Fruit fly (Drosophila melanogaster): ENCODE data around the gene WASp.

Gene WASp

DNA sequence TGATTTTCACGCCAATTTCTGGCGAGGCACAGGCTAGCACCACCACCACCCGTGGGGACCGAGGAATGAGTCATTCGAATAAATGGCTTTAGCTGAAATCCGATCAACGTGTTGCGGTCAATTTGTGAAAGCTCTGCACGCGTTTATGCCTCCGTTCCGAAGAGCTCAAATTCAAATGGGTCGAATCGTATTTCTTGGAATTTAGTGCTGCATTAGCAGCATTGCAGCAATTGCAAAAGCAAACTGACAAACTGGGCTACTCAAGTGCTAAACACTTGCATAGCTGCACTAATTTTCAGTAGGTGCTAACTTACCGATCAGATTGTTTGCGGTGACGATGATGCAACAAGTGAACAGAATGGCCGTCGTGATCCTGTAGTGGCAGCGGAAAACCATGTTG lies 25.0 kb upstream of the WASp start:
- TF ChIP-seq CG4496 (GFP tag; IDR thresholded peaks at IDR 0.05) (0 out of 3 replicates have a peak, but pooled peaks have one; percentile 8), CG10348 (GFP tag; IDR thresholded peaks at IDR 0.05) (no peak)

DNA sequence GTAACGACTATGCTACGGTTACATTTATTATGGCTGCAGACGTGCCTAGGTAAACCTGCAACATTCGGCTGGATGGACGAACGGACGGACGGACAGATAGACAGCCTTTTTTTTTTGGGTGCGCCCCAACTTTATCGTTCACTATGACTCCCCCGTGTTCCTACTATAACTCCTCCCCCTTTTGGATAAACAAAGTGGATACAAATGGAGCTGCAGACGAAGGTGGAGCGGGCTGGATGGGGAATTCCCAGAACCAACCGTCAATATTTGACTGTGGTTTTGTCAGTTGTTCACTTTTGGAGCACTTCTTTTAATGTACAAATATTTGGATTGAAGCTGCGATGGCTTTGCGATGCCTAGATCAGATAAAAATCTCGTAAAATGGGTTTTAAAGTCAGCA lies 24.3 kb upstream of the WASp start:
- TF ChIP-seq CG12605 (GFP tag; IDR thresholded peaks at IDR 0.05) (no peak), CG32121 (GFP tag; IDR thresholded peaks at IDR 0.05) (no peak), fd96Ca (GFP tag; IDR thresholded peaks at IDR 0.05) (no peak), gl (tag; optimal IDR thresholded peaks at IDR 0.05) (no peak), Pif1A (GFP tag; optimal IDR thresholded peaks at IDR 0.05) (no peak), D1 (tag; optimal IDR thresholded peaks at IDR 0.05) (no peak), Snoo (tag; optimal IDR thresholded peaks at IDR 0.05) (no peak), CG8159 (tag; optimal IDR thresholded peaks at IDR 0.05) (no peak), EcR (GFP tag; optimal IDR thresholded peaks at IDR 0.05) (no peak), CG9948 (tag; optimal IDR thresholded peaks at IDR 0.05) (no peak), Ets98B (GFP tag; IDR thresholded peaks at IDR 0.05) (no peak), CG4496 (GFP tag; IDR thresholded peaks at IDR 0.05) (no peak), Pif1B (GFP tag; optimal IDR thresholded peaks at IDR 0.05) (no peak), CG14655 (GFP tag; optimal IDR thresholded peaks at IDR 0.05) (no peak), CG8301 (tag; optimal IDR thresholded peaks at IDR 0.05) (no peak), CG13204 (GFP tag; optimal IDR thresholded peaks at IDR 0.05) (no peak), CG17806 (tag; optimal IDR thresholded peaks at IDR 0.05) (no peak), CG34367 (tag; optimal IDR thresholded peaks at IDR 0.05) (no peak)

DNA sequence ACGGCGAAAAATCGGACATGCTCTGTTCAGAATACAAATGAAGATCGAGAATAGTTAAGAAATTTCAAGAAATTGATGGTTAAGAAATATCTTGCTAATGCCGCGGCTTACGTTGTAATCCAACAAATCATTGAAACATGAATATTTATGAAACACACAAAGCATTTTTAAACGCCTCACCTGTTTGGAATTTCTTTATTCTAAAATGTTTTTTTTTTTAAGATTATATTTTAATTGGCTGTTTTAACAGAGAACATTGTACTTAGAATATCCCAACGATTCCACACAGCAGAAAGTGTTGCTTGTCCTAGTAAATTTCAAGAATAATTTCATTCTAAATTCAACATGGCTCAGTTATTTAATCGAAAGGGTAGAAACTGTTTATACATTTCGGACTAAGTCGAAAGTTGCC lies 20.1 kb upstream of the WASp start:
- TF ChIP-seq fd96Ca (GFP tag; IDR thresholded peaks at IDR 0.05) (no peak), CG9948 (tag; optimal IDR thresholded peaks at IDR 0.05) (peak; percentile 63), rn (GFP tag; IDR thresholded peaks at IDR 0.05) (no peak), CG14655 (GFP tag; optimal IDR thresholded peaks at IDR 0.05) (peak; percentile 83), Ets98B (GFP tag; IDR thresholded peaks at IDR 0.05) (peak; percentile 33; the same call in 1 of the 2 replicates), gl (tag; optimal IDR thresholded peaks at IDR 0.05) (no peak), Pif1B (GFP tag; optimal IDR thresholded peaks at IDR 0.05) (peak; percentile 41), EcR (GFP tag; optimal IDR thresholded peaks at IDR 0.05) (no peak), CG17806 (tag; optimal IDR thresholded peaks at IDR 0.05) (peak; percentile 51), CG8301 (tag; optimal IDR thresholded peaks at IDR 0.05) (peak; percentile 68), CG4496 (GFP tag; IDR thresholded peaks at IDR 0.05) (no peak), CG32121 (GFP tag; IDR thresholded peaks at IDR 0.05) (no peak), CG8159 (tag; optimal IDR thresholded peaks at IDR 0.05) (peak; percentile 67), CG12605 (GFP tag; IDR thresholded peaks at IDR 0.05) (no peak), CG34367 (tag; optimal IDR thresholded peaks at IDR 0.05) (peak; percentile 25), CG15710 (tag; optimal IDR thresholded peaks at IDR 0.05) (peak; percentile 57), Snoo (tag; optimal IDR thresholded peaks at IDR 0.05) (no peak), CG10348 (GFP tag; IDR thresholded peaks at IDR 0.05) (no peak), D1 (tag; optimal IDR thresholded peaks at IDR 0.05) (peak; percentile 14), Pif1A (GFP tag; optimal IDR thresholded peaks at IDR 0.05) (peak; percentile 60), CG13204 (GFP tag; optimal IDR thresholded peaks at IDR 0.05) (no peak)

DNA sequence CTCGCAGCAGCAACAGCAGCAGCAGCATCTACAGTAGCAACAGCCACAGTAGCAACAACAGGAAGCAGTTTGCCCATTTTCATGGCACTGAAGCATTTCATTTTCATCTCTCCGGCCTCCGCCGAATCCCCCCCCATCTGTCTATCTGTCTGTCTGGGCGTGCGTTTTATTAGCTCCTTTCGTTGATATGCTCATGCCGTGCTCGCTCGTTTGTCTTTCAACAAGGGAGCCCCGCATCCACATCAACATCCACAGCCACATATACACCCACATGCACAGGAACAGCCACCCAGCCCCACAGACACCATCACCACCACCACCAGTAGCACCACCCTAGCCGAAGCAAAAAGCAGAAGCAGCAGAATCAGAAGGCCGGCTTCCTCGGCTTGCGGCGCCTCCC lies 19.7 kb upstream of the WASp start:
- TF ChIP-seq rn (GFP tag; IDR thresholded peaks at IDR 0.05) (no peak), CG4496 (GFP tag; IDR thresholded peaks at IDR 0.05) (0 out of 3 replicates have a peak, but pooled peaks have one; percentile 44), CG34367 (tag; optimal IDR thresholded peaks at IDR 0.05) (no peak), EcR (GFP tag; optimal IDR thresholded peaks at IDR 0.05) (peak; percentile 54), CG13204 (GFP tag; optimal IDR thresholded peaks at IDR 0.05) (peak; percentile 84), Ets98B (GFP tag; IDR thresholded peaks at IDR 0.05) (no peak)

DNA sequence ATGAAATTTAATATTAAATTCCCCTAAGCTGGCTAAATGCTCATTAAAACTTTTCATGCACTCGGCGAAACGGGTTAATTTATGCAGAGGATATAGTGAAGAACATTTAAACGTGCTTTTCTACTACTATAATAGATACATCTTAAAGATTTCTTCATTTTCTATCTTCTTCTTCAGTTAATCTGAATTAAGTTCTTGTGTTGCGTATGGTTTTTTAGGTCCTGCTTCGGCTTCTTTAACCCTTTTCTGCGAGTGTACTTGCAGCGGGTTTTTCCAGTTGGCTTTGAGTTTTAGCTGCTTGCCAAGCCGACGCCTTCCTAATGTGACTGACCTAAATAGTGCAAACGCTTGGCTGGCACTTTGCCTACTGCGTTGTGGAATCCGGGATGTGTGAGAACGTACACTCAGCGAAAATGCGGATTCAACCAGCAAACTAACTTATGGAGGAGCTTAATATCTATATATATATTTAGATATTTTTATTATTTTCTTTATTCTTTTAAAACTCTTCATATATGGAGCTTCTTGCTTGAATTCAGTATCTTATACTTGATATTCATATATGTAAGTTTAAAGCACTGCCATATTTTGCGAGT lies 18.9 kb upstream of the WASp start:
- TF ChIP-seq CG13204 (GFP tag; optimal IDR thresholded peaks at IDR 0.05) (no peak), CG17806 (tag; optimal IDR thresholded peaks at IDR 0.05) (no peak), Pif1A (GFP tag; optimal IDR thresholded peaks at IDR 0.05) (peak; percentile 44), CG8159 (tag; optimal IDR thresholded peaks at IDR 0.05) (peak; percentile 34), Snoo (tag; optimal IDR thresholded peaks at IDR 0.05) (no peak), CG15710 (tag; optimal IDR thresholded peaks at IDR 0.05) (peak; percentile 34), CG32121 (GFP tag; IDR thresholded peaks at IDR 0.05) (peak; percentile 76), CG4496 (GFP tag; IDR thresholded peaks at IDR 0.05) (peak; percentile 86), CG8301 (tag; optimal IDR thresholded peaks at IDR 0.05) (peak; percentile 53), CG34367 (tag; optimal IDR thresholded peaks at IDR 0.05) (no peak), EcR (GFP tag; optimal IDR thresholded peaks at IDR 0.05) (no peak), CG14655 (GFP tag; optimal IDR thresholded peaks at IDR 0.05) (peak; percentile 50), D1 (tag; optimal IDR thresholded peaks at IDR 0.05) (no peak), CG12605 (GFP tag; IDR thresholded peaks at IDR 0.05) (peak; percentile 30; the same call in 1 of the 2 replicates), rn (GFP tag; IDR thresholded peaks at IDR 0.05) (peak; percentile 54), Ets98B (GFP tag; IDR thresholded peaks at IDR 0.05) (peak; percentile 82), fd96Ca (GFP tag; IDR thresholded peaks at IDR 0.05) (peak; percentile 85), Pif1B (GFP tag; optimal IDR thresholded peaks at IDR 0.05) (peak; percentile 8)

DNA sequence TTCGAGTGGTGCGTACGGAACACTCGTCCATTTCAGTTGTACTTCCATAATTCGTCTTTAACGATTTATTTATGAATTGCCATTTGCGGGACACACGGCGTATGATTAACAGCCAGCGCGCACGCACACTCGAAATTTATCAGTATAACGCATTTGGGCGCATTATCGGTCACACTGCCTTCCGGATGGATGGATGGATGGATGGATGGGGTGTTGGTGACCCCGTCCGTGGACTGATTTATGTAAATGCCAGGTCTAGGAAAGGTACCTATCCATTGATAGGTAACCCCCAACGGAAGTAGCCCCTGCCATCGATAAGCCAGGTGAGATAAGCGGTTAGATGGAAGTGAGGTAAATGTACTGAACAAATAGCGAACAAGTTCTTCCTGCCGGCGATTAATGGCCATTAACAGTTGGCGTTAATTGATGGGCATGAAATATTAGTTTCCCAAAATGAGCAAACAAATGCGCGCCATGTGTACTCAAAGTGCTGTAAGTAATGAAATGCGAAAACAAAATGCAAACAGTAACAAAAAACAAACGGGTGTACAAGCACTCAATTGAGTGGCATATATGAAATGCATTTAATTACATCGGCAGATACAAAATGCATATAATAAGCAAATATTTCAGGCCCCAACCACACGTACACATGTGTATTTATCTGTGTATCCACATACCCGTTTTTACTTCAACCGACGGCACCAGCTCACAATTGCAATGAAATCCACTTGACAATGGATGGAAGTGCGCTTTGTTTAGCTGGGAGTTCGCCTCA lies 17.1 kb upstream of the WASp start:
- TF ChIP-seq gl (tag; optimal IDR thresholded peaks at IDR 0.05) (no peak), Ets98B (GFP tag; IDR thresholded peaks at IDR 0.05) (no peak), CG8159 (tag; optimal IDR thresholded peaks at IDR 0.05) (no peak), CG4496 (GFP tag; IDR thresholded peaks at IDR 0.05) (no peak), fd96Ca (GFP tag; IDR thresholded peaks at IDR 0.05) (no peak), Pif1A (GFP tag; optimal IDR thresholded peaks at IDR 0.05) (no peak), CG10348 (GFP tag; IDR thresholded peaks at IDR 0.05) (no peak), CG32121 (GFP tag; IDR thresholded peaks at IDR 0.05) (no peak), D1 (tag; optimal IDR thresholded peaks at IDR 0.05) (no peak), CG34367 (tag; optimal IDR thresholded peaks at IDR 0.05) (no peak), CG15710 (tag; optimal IDR thresholded peaks at IDR 0.05) (no peak), EcR (GFP tag; optimal IDR thresholded peaks at IDR 0.05) (no peak), CG17806 (tag; optimal IDR thresholded peaks at IDR 0.05) (no peak), Pif1B (GFP tag; optimal IDR thresholded peaks at IDR 0.05) (no peak)

All from whole organism, pupa.